Worm (Caenorhabditis elegans) whole organism, L1 larva: ENCODE results near the gene C54D10.9.

Source experiments
- aha-1 ChIP-seq: fragments of 150-350 bp; optimal IDR thresholded peaks from 2 replicates; lab custom pipeline; 2014; ENCODE audit warnings: missing biosample characterization, missing genetic modification characterization
- aly-2 ChIP-seq: fragments of 150-350 bp; optimal IDR thresholded peaks from 2 replicates; lab custom pipeline; 2014; ENCODE audit warnings: missing biosample characterization, missing genetic modification characterization
- ceh-63 ChIP-seq: fragments of 200-800 bp; sonication (Bioruptor generic); optimal IDR thresholded peaks from 2 replicates; lab custom pipeline; 2018; ENCODE audit warnings: mild to moderate bottlenecking, missing genetic modification characterization, missing compliant biosample characterization
- ceh-8 ChIP-seq: fragments of 200-800 bp; sonication (Bioruptor generic); optimal IDR thresholded peaks from 2 replicates; lab custom pipeline; 2018; ENCODE audit warnings: mild to moderate bottlenecking, missing genetic modification characterization, moderate library complexity, missing compliant biosample characterization
- ceh-82 ChIP-seq, 3 experiments: fragments of 150-350 bp in 1 of 3; sonication (generic microtip) in 2 of 3; optimal IDR thresholded peaks; 2 replicates each; lab custom pipeline; 2014 to 2017; ENCODE audit warnings: missing biosample characterization in 3 of 3, missing genetic modification characterization in 3 of 3
- ceh-90 ChIP-seq: sonication (generic microtip); optimal IDR thresholded peaks from 2 replicates; lab custom pipeline; 2016; ENCODE audit warnings: missing genetic modification characterization, missing compliant biosample characterization
- ces-1 ChIP-seq: fragments of 150-350 bp; optimal IDR thresholded peaks from 2 replicates; lab custom pipeline; 2014; ENCODE audit warnings: missing biosample characterization, missing genetic modification reagents, missing genetic modification characterization
- dpl-1 ChIP-seq, 3 experiments: fragments of 150-350 bp in 2 of 3; sonication (generic microtip) in 1 of 3; optimal IDR thresholded peaks; 2 replicates each; lab custom pipeline; 2014 to 2017; ENCODE audit warnings: missing biosample characterization in 3 of 3, missing genetic modification characterization in 3 of 3, missing genetic modification reagents in 3 of 3
- dsc-1 ChIP-seq: sonication (generic microtip); optimal IDR thresholded peaks from 2 replicates; lab custom pipeline; 2016; ENCODE audit warnings: mild to moderate bottlenecking, missing genetic modification characterization, missing compliant biosample characterization
- efl-1 ChIP-seq, 4 experiments: fragments of 150-350 bp; optimal IDR thresholded peaks in 3 of 4; peaks in 1 of 4; 1 replicate in 1 of 4; 2 replicates in 3 of 4; lab custom pipeline; 2014; ENCODE audit warnings: missing biosample characterization in 2 of 4, missing genetic modification characterization in 2 of 4, missing genetic modification reagents in 2 of 4
- efl-3 ChIP-seq: fragments of 200-800 bp; sonication (Bioruptor generic); optimal IDR thresholded peaks from 2 replicates; lab custom pipeline; 2018; ENCODE audit warnings: mild to moderate bottlenecking, missing genetic modification characterization, missing compliant biosample characterization
- elt-2 ChIP-seq: sonication (generic microtip); optimal IDR thresholded peaks from 2 replicates; lab custom pipeline; 2016; ENCODE audit warnings: missing genetic modification characterization, mild to moderate bottlenecking, inconsistent platforms, missing compliant biosample characterization, missing genetic modification reagents
- ets-5 ChIP-seq: fragments of 200-800 bp; sonication (Bioruptor generic); IDR thresholded peaks from 2 replicates; pipeline ENCODE4 v1.3.6; 2022; ENCODE audit warnings: missing genetic modification characterization, missing compliant biosample characterization
- fkh-10 ChIP-seq: sonication (generic microtip); optimal IDR thresholded peaks from 2 replicates; lab custom pipeline; 2017; ENCODE audit warnings: missing biosample characterization, missing genetic modification reagents, missing genetic modification characterization
- hlh-17 ChIP-seq: fragments of 200-800 bp; sonication (Bioruptor generic); optimal IDR thresholded peaks from 2 replicates; lab custom pipeline; 2018; ENCODE audit warnings: missing genetic modification characterization, mild to moderate bottlenecking, missing compliant biosample characterization, moderate library complexity, borderline replicate concordance
- hpl-2 ChIP-seq: fragments of 150-350 bp; optimal IDR thresholded peaks from 2 replicates; lab custom pipeline; 2014; ENCODE audit warnings: missing biosample characterization, missing genetic modification reagents, missing genetic modification characterization
- jun-1 ChIP-seq: fragments of 150-350 bp; optimal IDR thresholded peaks from 2 replicates; lab custom pipeline; 2014; ENCODE audit warnings: missing biosample characterization, missing genetic modification reagents, missing genetic modification characterization
- lin-13 ChIP-seq: fragments of 150-350 bp; optimal IDR thresholded peaks from 2 replicates; lab custom pipeline; 2014; ENCODE audit warnings: missing biosample characterization, missing genetic modification reagents, missing genetic modification characterization
- lin-14 ChIP-seq: fragments of 200-800 bp; sonication (Bioruptor generic); optimal IDR thresholded peaks from 2 replicates; lab custom pipeline; 2018; ENCODE audit warnings: mild to moderate bottlenecking, missing genetic modification characterization, moderate library complexity, missing compliant biosample characterization
- lin-35 ChIP-seq, 2 experiments: fragments of 150-350 bp; optimal IDR thresholded peaks; 2 replicates each; lab custom pipeline; 2014; ENCODE audit warnings: missing biosample characterization in 2 of 2, missing genetic modification characterization in 2 of 2, missing genetic modification reagents in 2 of 2
- lsy-2 ChIP-seq, 2 experiments: fragments of 150-350 bp; optimal IDR thresholded peaks; 2 replicates each; lab custom pipeline; 2014; ENCODE audit warnings: missing biosample characterization in 2 of 2, missing genetic modification characterization in 2 of 2
- mab-9 ChIP-seq: fragments of 200-800 bp; sonication (Bioruptor generic); IDR thresholded peaks from 2 replicates; pipeline ENCODE4 v1.3.6; 2022; ENCODE audit warnings: missing genetic modification reagents, missing genetic modification characterization, missing compliant biosample characterization
- mef-2 ChIP-seq: fragments of 150-350 bp; optimal IDR thresholded peaks from 2 replicates; lab custom pipeline; 2014; ENCODE audit warnings: missing biosample characterization, missing genetic modification characterization
- mep-1 ChIP-seq: fragments of 150-350 bp; optimal IDR thresholded peaks from 2 replicates; lab custom pipeline; 2014; ENCODE audit warnings: missing biosample characterization, missing genetic modification characterization
- nhr-11 ChIP-seq: fragments of 150-350 bp; optimal IDR thresholded peaks from 2 replicates; lab custom pipeline; 2014; ENCODE audit warnings: missing biosample characterization, missing genetic modification characterization
- nhr-20 ChIP-seq: sonication (generic microtip); optimal IDR thresholded peaks from 2 replicates; lab custom pipeline; 2016; ENCODE audit warnings: mild to moderate bottlenecking, missing genetic modification characterization, missing compliant biosample characterization
- nhr-237 ChIP-seq: fragments of 150-350 bp; optimal IDR thresholded peaks from 2 replicates; lab custom pipeline; 2014; ENCODE audit warnings: missing biosample characterization, missing genetic modification characterization
- nhr-71 ChIP-seq: sonication (generic microtip); optimal IDR thresholded peaks from 2 replicates; lab custom pipeline; 2016; ENCODE audit warnings: mild to moderate bottlenecking, missing genetic modification characterization, moderate library complexity, missing compliant biosample characterization
- nhr-76 ChIP-seq: sonication (generic microtip); optimal IDR thresholded peaks from 2 replicates; lab custom pipeline; 2017; ENCODE audit warnings: missing biosample characterization, missing genetic modification characterization
- nhr-77 ChIP-seq: fragments of 150-350 bp; optimal IDR thresholded peaks from 2 replicates; lab custom pipeline; 2014; ENCODE audit warnings: missing biosample characterization, missing genetic modification characterization
- rnt-1 ChIP-seq: sonication (generic microtip); optimal IDR thresholded peaks from 2 replicates; lab custom pipeline; 2016; ENCODE audit warnings: mild to moderate bottlenecking, missing genetic modification characterization, moderate library complexity, missing compliant biosample characterization
- snpc-4 ChIP-seq: fragments of 150-350 bp; optimal IDR thresholded peaks from 2 replicates; lab custom pipeline; 2014; ENCODE audit warnings: missing biosample characterization, missing genetic modification characterization
- sptf-1 ChIP-seq: fragments of 150-350 bp; optimal IDR thresholded peaks from 2 replicates; lab custom pipeline; 2014; ENCODE audit warnings: missing biosample characterization, missing genetic modification characterization
- tlp-1 ChIP-seq: fragments of 150-350 bp; optimal IDR thresholded peaks from 2 replicates; lab custom pipeline; 2014; ENCODE audit warnings: missing biosample characterization, missing genetic modification characterization
- unc-130 ChIP-seq: fragments of 150-350 bp; optimal IDR thresholded peaks from 2 replicates; lab custom pipeline; 2017; ENCODE audit warnings: missing biosample characterization, missing genetic modification characterization, inconsistent platforms
- unc-86 ChIP-seq: sonication (generic microtip); optimal IDR thresholded peaks from 2 replicates; lab custom pipeline; 2016; ENCODE audit warnings: missing genetic modification characterization, missing compliant biosample characterization
- unc-98 ChIP-seq: fragments of 200-800 bp; sonication (Bioruptor generic); IDR thresholded peaks from 2 replicates; pipeline ENCODE4 v1.3.6; 2022; ENCODE audit warnings: missing genetic modification characterization, missing compliant biosample characterization
- vab-15 ChIP-seq: sonication (generic microtip); optimal IDR thresholded peaks from 2 replicates; lab custom pipeline; 2017; ENCODE audit warnings: missing genotype, mild to moderate bottlenecking, missing genetic modification characterization, missing compliant biosample characterization
- ztf-11 ChIP-seq, 2 experiments: sonication (generic microtip); optimal IDR thresholded peaks; 2 replicates each; lab custom pipeline; 2016 to 2017; ENCODE audit warnings: missing genetic modification characterization in 2 of 2, missing biosample characterization in 1 of 2, missing compliant biosample characterization in 1 of 2

The C54D10.9 gene

DNA sequence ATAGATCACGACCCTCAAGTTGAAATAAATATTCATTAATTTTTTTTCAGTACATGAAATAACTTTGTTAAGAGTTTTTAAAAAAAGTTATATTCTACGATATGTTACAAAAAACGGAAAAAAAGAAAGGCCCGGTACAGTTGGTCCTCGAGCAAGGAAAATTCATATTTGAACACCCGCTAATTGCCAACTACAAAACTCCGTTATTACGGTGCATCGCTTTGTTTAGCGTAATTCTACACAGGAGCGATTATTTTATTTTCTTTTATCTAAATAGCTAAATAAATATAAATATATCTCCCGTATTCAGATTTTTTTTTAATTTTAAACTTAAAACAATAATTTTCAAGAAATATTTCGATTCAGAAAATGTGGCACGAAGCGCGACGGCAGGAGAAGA, 3.5 kb downstream of the C54D10.9 start, which contains the start of gene F28C1.1 (continued):
- TF ChIP-seq nhr-11 (no peak), dsc-1 (tag; lab: Kevin White, UChicago) (no peak), snpc-4 (tag; lab: Kevin White, UChicago) (no peak), ceh-90 (tag; lab: Kevin White, UChicago) (no peak), lin-14 (no peak), tlp-1 (tag; lab: Kevin White, UChicago) (no peak), hpl-2 (GFP tag; lab: Kevin White, UChicago) (no peak), efl-1 (optimal IDR thresholded peaks at IDR 0.05; lab: Kevin White, UChicago) (peak; percentile 60 to 90), efl-1 (GFP tag; optimal IDR thresholded peaks at IDR 0.05 in 1 of 2; lab: Kevin White, UChicago) (peak; percentile 92 to 99), unc-98 (GFP tag; lab: Robert Waterston, UW) (no peak), sptf-1 (tag; lab: Kevin White, UChicago) (no peak), ets-5 (GFP tag; lab: Robert Waterston, UW) (no peak), nhr-77 (tag; lab: Kevin White, UChicago) (no peak), vab-15 (tag; lab: Kevin White, UChicago) (no peak), hlh-17 (GFP tag; lab: Kevin White, UChicago) (no peak), rnt-1 (tag; lab: Kevin White, UChicago) (peak; percentile 9), unc-130 (no peak), lin-35 (GFP tag; optimal IDR thresholded peaks at IDR 0.05; lab: Kevin White, UChicago) (peak; percentile 86 to 95), mab-9 (GFP tag; lab: Robert Waterston, UW) (no peak), jun-1 (tag; lab: Kevin White, UChicago) (no peak), ces-1 (GFP tag; lab: Kevin White, UChicago) (no peak), mep-1 (no peak), ceh-63 (GFP tag; lab: Kevin White, UChicago) (no peak), nhr-237 (tag; lab: Kevin White, UChicago) (peak; percentile 3), aly-2 (tag; lab: Kevin White, UChicago) (no peak), elt-2 (no peak), unc-86 (tag; lab: Kevin White, UChicago) (no peak), fkh-10 (GFP tag; lab: Kevin White, UChicago) (no peak), mef-2 (no peak), nhr-76 (tag; lab: Kevin White, UChicago) (no peak), efl-3 (no peak)

- no peak for TF ChIP-seq nhr-71 (tag; lab: Kevin White, UChicago)
- peak; percentile 3 for TF ChIP-seq fkh-10 (GFP tag; lab: Kevin White, UChicago)
- TF ChIP-seq lin-14: peak; percentile 45
- TF ChIP-seq nhr-76 (tag; lab: Kevin White, UChicago): no peak
- TF ChIP-seq lsy-2 (tag; optimal IDR thresholded peaks at IDR 0.05; lab: Kevin White, UChicago): no peak
- peak in 1 of 3 experiments; percentile 19 for TF ChIP-seq ceh-82 (tag; optimal IDR thresholded peaks at IDR 0.05; lab: Kevin White, UChicago)
- peak in 1 of 3 experiments; percentile 0 for TF ChIP-seq dpl-1 (GFP tag; optimal IDR thresholded peaks at IDR 0.05; lab: Kevin White, UChicago)
- no peak for TF ChIP-seq nhr-11
- TF ChIP-seq, all 84 proteins: peak for 4
These were observed 8.7 kb downstream of the C54D10.9 start for ce11 chrV:12455695-12456094.

ce11 chrV:12460583-12460982, 13.6 kb downstream of the C54D10.9 start:
- TF ChIP-seq efl-3: no peak
- no peak for TF ChIP-seq mab-9 (GFP tag; lab: Robert Waterston, UW)
- TF ChIP-seq aha-1 (tag; lab: Kevin White, UChicago): no peak
- no peak for TF ChIP-seq lin-14
- TF ChIP-seq dsc-1 (tag; lab: Kevin White, UChicago): no peak
- TF ChIP-seq efl-1 (optimal IDR thresholded peaks at IDR 0.05; lab: Kevin White, UChicago): no peak
- TF ChIP-seq efl-1 (GFP tag; optimal IDR thresholded peaks at IDR 0.05 in 1 of 2; lab: Kevin White, UChicago): peak in 1 of 2 experiments; percentile 37

DNA sequence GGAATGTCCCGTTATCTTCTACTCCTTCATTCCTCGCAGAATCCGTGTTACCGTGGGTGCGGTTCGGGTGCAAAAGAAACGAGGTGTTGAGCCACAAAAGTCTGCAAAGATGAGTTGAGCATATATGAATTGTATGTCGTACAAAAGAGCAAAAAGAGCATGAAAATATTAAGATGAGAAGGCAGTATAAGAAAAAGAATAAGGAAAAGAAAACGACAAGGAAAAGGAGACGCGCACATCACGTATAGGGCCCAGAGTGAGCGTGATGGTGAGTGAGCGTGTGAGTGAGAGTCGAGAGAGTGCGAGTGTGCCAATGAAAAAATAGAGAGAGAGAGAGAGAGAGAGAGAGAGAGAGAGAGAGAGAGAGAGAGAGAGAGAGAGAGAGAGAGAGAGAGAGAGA, 16.0 kb downstream of the C54D10.9 start, which contains the start of gene egl-10:
Gene egl-10 (minus strand): TSS at position 101 of the 400 bp plus-strand sequence.
- no peak for TF ChIP-seq hpl-2 (GFP tag; lab: Kevin White, UChicago)
- peak in 1 of 2 experiments; percentile 4 for TF ChIP-seq lin-35 (GFP tag; optimal IDR thresholded peaks at IDR 0.05; lab: Kevin White, UChicago)
- peak; percentile 19 to 29 for TF ChIP-seq efl-1 (optimal IDR thresholded peaks at IDR 0.05; lab: Kevin White, UChicago)
- TF ChIP-seq efl-1 (GFP tag; optimal IDR thresholded peaks at IDR 0.05 in 1 of 2; lab: Kevin White, UChicago): peak in 1 of 2 experiments; percentile 65
- no peak for TF ChIP-seq nhr-20 (tag; lab: Kevin White, UChicago)
- peak in 1 of 2 experiments; percentile 10 for TF ChIP-seq lsy-2 (tag; optimal IDR thresholded peaks at IDR 0.05; lab: Kevin White, UChicago)
- peak; percentile 6 for TF ChIP-seq lin-14
- TF ChIP-seq ceh-8: no peak
- TF ChIP-seq ztf-11 (tag; optimal IDR thresholded peaks at IDR 0.05; lab: Kevin White, UChicago): no peak
- TF ChIP-seq lin-13: no peak
